Fruit fly (Drosophila melanogaster) S2 (cell line): ENCODE results near the gene Gapvd1.

Experiments
- CG8478 ChIP-seq: fragments of >200 bp; optimal IDR thresholded peaks from 2 replicates; lab custom pipeline; 2018
- CTCF ChIP-seq, 2 experiments: fragments of >200 bp; optimal IDR thresholded peaks; 2 replicates each; lab custom pipeline; 2018

DNA sequence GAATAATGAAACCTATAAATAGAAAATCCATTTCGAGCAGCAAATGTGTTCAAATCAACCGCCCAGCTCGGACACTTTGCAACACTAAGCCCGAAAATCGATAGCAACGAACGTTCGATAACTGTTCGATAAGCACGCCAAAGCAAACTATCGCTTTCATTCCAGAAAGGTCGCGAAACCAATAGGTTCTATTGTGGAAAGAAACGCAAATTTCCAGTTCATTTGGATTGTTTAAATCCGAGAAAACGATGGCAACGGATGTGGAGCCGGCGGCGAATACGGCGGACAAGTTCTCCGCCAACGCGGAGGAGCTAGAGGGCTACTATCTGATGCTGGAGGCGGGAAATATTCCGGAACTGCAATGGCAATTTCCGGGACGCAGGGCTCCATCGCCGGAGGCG, 33.9 kb downstream of the Gapvd1 start, which contains the start of gene Pa1:
- TF ChIP-seq CG8478, result no peak
- no peak for TF ChIP-seq CTCF (optimal IDR thresholded peaks at IDR 0.05; lab: Kevin White, UChicago)
